Worm (Caenorhabditis elegans) whole organism, L1 larva: Measurements from ENCODE around the gene sgk-1.

Experiments used
- C04F5.9 ChIP-seq: sonication (generic microtip); optimal IDR thresholded peaks from 2 replicates; lab custom pipeline; 2016; ENCODE audit warnings: missing genetic modification characterization, missing compliant biosample characterization
- F16B12.6 ChIP-seq: fragments of 150-350 bp; optimal IDR thresholded peaks from 2 replicates; lab custom pipeline; 2014; ENCODE audit warnings: missing biosample characterization, missing genetic modification characterization
- ama-1 ChIP-seq: fragments of 150-350 bp; optimal IDR thresholded peaks from 2 replicates; lab custom pipeline; 2014
- ceh-8 ChIP-seq: fragments of 200-800 bp; sonication (Bioruptor generic); optimal IDR thresholded peaks from 2 replicates; lab custom pipeline; 2018; ENCODE audit warnings: mild to moderate bottlenecking, missing genetic modification characterization, moderate library complexity, missing compliant biosample characterization
- ceh-82 ChIP-seq, 3 experiments: fragments of 150-350 bp in 1 of 3; sonication (generic microtip) in 2 of 3; optimal IDR thresholded peaks; 2 replicates each; lab custom pipeline; 2014 to 2017; ENCODE audit warnings: missing biosample characterization in 3 of 3, missing genetic modification characterization in 3 of 3
- ceh-90 ChIP-seq: sonication (generic microtip); optimal IDR thresholded peaks from 2 replicates; lab custom pipeline; 2016; ENCODE audit warnings: missing genetic modification characterization, missing compliant biosample characterization
- dpl-1 ChIP-seq, 3 experiments: fragments of 150-350 bp in 2 of 3; sonication (generic microtip) in 1 of 3; optimal IDR thresholded peaks; 2 replicates each; lab custom pipeline; 2014 to 2017; ENCODE audit warnings: missing biosample characterization in 3 of 3, missing genetic modification characterization in 3 of 3, missing genetic modification reagents in 3 of 3
- dsc-1 ChIP-seq: sonication (generic microtip); optimal IDR thresholded peaks from 2 replicates; lab custom pipeline; 2016; ENCODE audit warnings: mild to moderate bottlenecking, missing genetic modification characterization, missing compliant biosample characterization
- efl-1 ChIP-seq, 4 experiments: fragments of 150-350 bp; optimal IDR thresholded peaks in 3 of 4; peaks in 1 of 4; 1 replicate in 1 of 4; 2 replicates in 3 of 4; lab custom pipeline; 2014; ENCODE audit warnings: missing biosample characterization in 2 of 4, missing genetic modification characterization in 2 of 4, missing genetic modification reagents in 2 of 4
- efl-3 ChIP-seq: fragments of 200-800 bp; sonication (Bioruptor generic); optimal IDR thresholded peaks from 2 replicates; lab custom pipeline; 2018; ENCODE audit warnings: mild to moderate bottlenecking, missing genetic modification characterization, missing compliant biosample characterization
- egl-13 ChIP-seq: sonication (generic microtip); optimal IDR thresholded peaks from 2 replicates; lab custom pipeline; 2016; ENCODE audit warnings: missing genotype, missing genetic modification reagents, missing genetic modification characterization, missing compliant biosample characterization
- elt-2 ChIP-seq: sonication (generic microtip); optimal IDR thresholded peaks from 2 replicates; lab custom pipeline; 2016; ENCODE audit warnings: missing genetic modification characterization, mild to moderate bottlenecking, inconsistent platforms, missing compliant biosample characterization, missing genetic modification reagents
- elt-3 ChIP-seq, 6 experiments: fragments of 150-350 bp in 1 of 6; sonication (generic microtip); optimal IDR thresholded peaks; 2 replicates each; lab custom pipeline; 2017 to 2018; ENCODE audit warnings: missing biosample characterization in 6 of 6, missing genetic modification characterization in 6 of 6, inconsistent platforms in 1 of 6
- fkh-10 ChIP-seq: sonication (generic microtip); optimal IDR thresholded peaks from 2 replicates; lab custom pipeline; 2017; ENCODE audit warnings: missing biosample characterization, missing genetic modification reagents, missing genetic modification characterization
- fkh-4 ChIP-seq: sonication (generic microtip); optimal IDR thresholded peaks from 2 replicates; lab custom pipeline; 2016; ENCODE audit warnings: missing compliant biosample characterization, missing genetic modification characterization, borderline replicate concordance
- fos-1 ChIP-seq: fragments of 150-350 bp; optimal IDR thresholded peaks from 2 replicates; lab custom pipeline; 2014; ENCODE audit warnings: missing biosample characterization, missing genetic modification characterization
- grh-1 ChIP-seq: fragments of 200-800 bp; sonication (Bioruptor generic); IDR thresholded peaks from 2 replicates; pipeline ENCODE4 v1.3.6; 2022; ENCODE audit warnings: missing genetic modification reagents, missing genetic modification characterization, missing compliant biosample characterization
- hlh-17 ChIP-seq: fragments of 200-800 bp; sonication (Bioruptor generic); optimal IDR thresholded peaks from 2 replicates; lab custom pipeline; 2018; ENCODE audit warnings: missing genetic modification characterization, mild to moderate bottlenecking, missing compliant biosample characterization, moderate library complexity, borderline replicate concordance
- hlh-4 ChIP-seq: sonication (generic microtip); optimal IDR thresholded peaks from 2 replicates; lab custom pipeline; 2016; ENCODE audit warnings: mild to moderate bottlenecking, missing genetic modification characterization, missing compliant biosample characterization
- hpl-2 ChIP-seq: fragments of 150-350 bp; optimal IDR thresholded peaks from 2 replicates; lab custom pipeline; 2014; ENCODE audit warnings: missing biosample characterization, missing genetic modification reagents, missing genetic modification characterization
- irx-1 ChIP-seq: sonication (generic microtip); optimal IDR thresholded peaks from 2 replicates; lab custom pipeline; 2016; ENCODE audit warnings: missing genetic modification characterization, missing compliant biosample characterization
- jun-1 ChIP-seq: fragments of 150-350 bp; optimal IDR thresholded peaks from 2 replicates; lab custom pipeline; 2014; ENCODE audit warnings: missing biosample characterization, missing genetic modification reagents, missing genetic modification characterization
- lin-14 ChIP-seq: fragments of 200-800 bp; sonication (Bioruptor generic); optimal IDR thresholded peaks from 2 replicates; lab custom pipeline; 2018; ENCODE audit warnings: mild to moderate bottlenecking, missing genetic modification characterization, moderate library complexity, missing compliant biosample characterization
- lin-15B ChIP-seq: fragments of 150-350 bp; sonication (generic microtip); optimal IDR thresholded peaks from 3 replicates; lab custom pipeline; 2014; ENCODE audit warnings: missing biosample characterization, missing genetic modification characterization
- lin-39 ChIP-seq: fragments of 150-350 bp; optimal IDR thresholded peaks from 2 replicates; lab custom pipeline; 2014; ENCODE audit warnings: missing biosample characterization, missing genetic modification reagents, missing genetic modification characterization
- lir-3 ChIP-seq: sonication (generic microtip); optimal IDR thresholded peaks from 2 replicates; lab custom pipeline; 2016; ENCODE audit warnings: mild to moderate bottlenecking, missing genetic modification characterization, moderate library complexity, missing compliant biosample characterization; ENCODE audit not compliant: poor library complexity
- lsy-2 ChIP-seq, 2 experiments: fragments of 150-350 bp; optimal IDR thresholded peaks; 2 replicates each; lab custom pipeline; 2014; ENCODE audit warnings: missing biosample characterization in 2 of 2, missing genetic modification characterization in 2 of 2
- mdl-1 ChIP-seq, 2 experiments: fragments of 150-350 bp; optimal IDR thresholded peaks; 2 replicates each; lab custom pipeline; 2014 to 2017; ENCODE audit warnings: missing biosample characterization in 2 of 2, missing genetic modification characterization in 2 of 2, inconsistent platforms in 1 of 2
- mef-2 ChIP-seq: fragments of 150-350 bp; optimal IDR thresholded peaks from 2 replicates; lab custom pipeline; 2014; ENCODE audit warnings: missing biosample characterization, missing genetic modification characterization
- mep-1 ChIP-seq: fragments of 150-350 bp; optimal IDR thresholded peaks from 2 replicates; lab custom pipeline; 2014; ENCODE audit warnings: missing biosample characterization, missing genetic modification characterization
- nhr-11 ChIP-seq: fragments of 150-350 bp; optimal IDR thresholded peaks from 2 replicates; lab custom pipeline; 2014; ENCODE audit warnings: missing biosample characterization, missing genetic modification characterization
- nhr-19 ChIP-seq: fragments of 200-800 bp; sonication (Bioruptor generic); conservative IDR thresholded peaks from 2 replicates; pipeline ENCODE4 v1.3.6; 2022; ENCODE audit warnings: missing genetic modification characterization, missing compliant biosample characterization
- nhr-237 ChIP-seq: fragments of 150-350 bp; optimal IDR thresholded peaks from 2 replicates; lab custom pipeline; 2014; ENCODE audit warnings: missing biosample characterization, missing genetic modification characterization
- nhr-28 ChIP-seq: fragments of 150-350 bp; optimal IDR thresholded peaks from 2 replicates; lab custom pipeline; 2014; ENCODE audit warnings: missing biosample characterization, missing genetic modification characterization
- nhr-47 ChIP-seq: sonication (generic microtip); optimal IDR thresholded peaks from 2 replicates; lab custom pipeline; 2016; ENCODE audit warnings: mild to moderate bottlenecking, missing genetic modification characterization, moderate library complexity, missing compliant biosample characterization
- nhr-71 ChIP-seq: sonication (generic microtip); optimal IDR thresholded peaks from 2 replicates; lab custom pipeline; 2016; ENCODE audit warnings: mild to moderate bottlenecking, missing genetic modification characterization, moderate library complexity, missing compliant biosample characterization
- nhr-77 ChIP-seq: fragments of 150-350 bp; optimal IDR thresholded peaks from 2 replicates; lab custom pipeline; 2014; ENCODE audit warnings: missing biosample characterization, missing genetic modification characterization
- nhr-84 ChIP-seq: sonication (generic microtip); optimal IDR thresholded peaks from 2 replicates; lab custom pipeline; 2017; ENCODE audit warnings: missing biosample characterization, missing genetic modification characterization
- nhr-90 ChIP-seq: sonication (generic microtip); optimal IDR thresholded peaks from 2 replicates; lab custom pipeline; 2016; ENCODE audit warnings: mild to moderate bottlenecking, missing genetic modification characterization, missing compliant biosample characterization; ENCODE audit not compliant: poor library complexity
- pax-3 ChIP-seq: fragments of 200-800 bp; sonication (Bioruptor generic); optimal IDR thresholded peaks from 2 replicates; lab custom pipeline; 2018; ENCODE audit warnings: mild to moderate bottlenecking, missing genetic modification characterization, moderate library complexity, missing compliant biosample characterization
- skn-1 ChIP-seq: fragments of 150-350 bp; optimal IDR thresholded peaks from 2 replicates; lab custom pipeline; 2014; ENCODE audit warnings: missing biosample characterization, missing genetic modification characterization
- snu-23 ChIP-seq: sonication (generic microtip); optimal IDR thresholded peaks from 2 replicates; lab custom pipeline; 2016; ENCODE audit warnings: missing genetic modification characterization, missing compliant biosample characterization
- sox-4 ChIP-seq: sonication (generic microtip); optimal IDR thresholded peaks from 2 replicates; lab custom pipeline; 2016; ENCODE audit warnings: missing genetic modification characterization, missing compliant biosample characterization
- sptf-1 ChIP-seq: fragments of 150-350 bp; optimal IDR thresholded peaks from 2 replicates; lab custom pipeline; 2014; ENCODE audit warnings: missing biosample characterization, missing genetic modification characterization
- sup-37 ChIP-seq: fragments of 200-800 bp; sonication (Bioruptor generic); optimal IDR thresholded peaks from 2 replicates; lab custom pipeline; 2018; ENCODE audit warnings: mild to moderate bottlenecking, missing genetic modification characterization, missing compliant biosample characterization
- swsn-7 ChIP-seq: sonication (generic microtip); optimal IDR thresholded peaks from 2 replicates; lab custom pipeline; 2016; ENCODE audit warnings: missing genetic modification characterization, missing compliant biosample characterization
- unc-130 ChIP-seq: fragments of 150-350 bp; optimal IDR thresholded peaks from 2 replicates; lab custom pipeline; 2017; ENCODE audit warnings: missing biosample characterization, missing genetic modification characterization, inconsistent platforms
- unc-62 ChIP-seq: fragments of 150-350 bp; optimal IDR thresholded peaks from 2 replicates; lab custom pipeline; 2014; ENCODE audit warnings: missing biosample characterization, missing genetic modification reagents, missing genetic modification characterization
- unc-98 ChIP-seq: fragments of 200-800 bp; sonication (Bioruptor generic); IDR thresholded peaks from 2 replicates; pipeline ENCODE4 v1.3.6; 2022; ENCODE audit warnings: missing genetic modification characterization, missing compliant biosample characterization
- ztf-11 ChIP-seq, 2 experiments: sonication (generic microtip); optimal IDR thresholded peaks; 2 replicates each; lab custom pipeline; 2016 to 2017; ENCODE audit warnings: missing genetic modification characterization in 2 of 2, missing biosample characterization in 1 of 2, missing compliant biosample characterization in 1 of 2
- ztf-4 ChIP-seq: fragments of 150-350 bp; optimal IDR thresholded peaks from 2 replicates; lab custom pipeline; 2014; ENCODE audit warnings: missing biosample characterization, missing genetic modification characterization

The sgk-1 gene

ce11 chrX:16205880-16206279 is 56.0 kb downstream of the sgk-1 start (continued):
- TF ChIP-seq fkh-4 (tag; lab: Kevin White, UChicago) (peak; percentile 3), sox-4 (tag; lab: Kevin White, UChicago) (peak; percentile 82), fos-1 (tag; lab: Kevin White, UChicago) (peak; percentile 45), ama-1 (lab: Kevin White, UChicago) (no peak), hlh-4 (no peak), jun-1 (tag; lab: Kevin White, UChicago) (peak; percentile 76), snu-23 (GFP tag; lab: Kevin White, UChicago) (peak; percentile 90), elt-2 (tag; lab: Kevin White, UChicago) (peak; percentile 63), efl-1 (optimal IDR thresholded peaks at IDR 0.05; lab: Kevin White, UChicago) (peak; percentile 39 to 48), efl-1 (GFP tag; optimal IDR thresholded peaks at IDR 0.05 in 1 of 2; lab: Kevin White, UChicago) (peak in 1 of 2 experiments; percentile 2), nhr-84 (tag; lab: Kevin White, UChicago) (no peak), lin-39 (tag; lab: Kevin White, UChicago) (peak; percentile 79), ztf-4 (tag; lab: Kevin White, UChicago) (no peak), skn-1 (tag; lab: Kevin White, UChicago) (peak; percentile 71), nhr-71 (tag; lab: Kevin White, UChicago) (peak; percentile 81), mef-2 (no peak), grh-1 (no peak), dpl-1 (GFP tag; optimal IDR thresholded peaks at IDR 0.05; lab: Kevin White, UChicago) (peak in 2 of 3 experiments; percentile 1 to 37), sup-37 (GFP tag; lab: Kevin White, UChicago) (peak; percentile 62), unc-62 (GFP tag; lab: Kevin White, UChicago) (no peak), swsn-7 (tag; lab: Kevin White, UChicago) (peak; percentile 70), egl-13 (tag; lab: Kevin White, UChicago) (peak; percentile 64), nhr-47 (tag; lab: Kevin White, UChicago) (peak; percentile 94), F16B12.6 (tag; lab: Kevin White, UChicago) (no peak), lin-15B (tag; lab: Kevin White, UChicago) (no peak), hlh-17 (GFP tag; lab: Kevin White, UChicago) (no peak), unc-98 (GFP tag; lab: Robert Waterston, UW) (no peak), fkh-10 (GFP tag; lab: Kevin White, UChicago) (peak; percentile 90), ceh-90 (tag; lab: Kevin White, UChicago) (peak; percentile 14), lin-14 (GFP tag; lab: Kevin White, UChicago) (peak; percentile 80), lsy-2 (tag; optimal IDR thresholded peaks at IDR 0.05; lab: Kevin White, UChicago) (peak; percentile 55 to 80), elt-3 (tag; optimal IDR thresholded peaks at IDR 0.05; lab: Kevin White, UChicago) (peak in 1 of 6 experiments; percentile 35), efl-3 (peak; percentile 37), mep-1 (tag; lab: Kevin White, UChicago) (peak; percentile 58), dsc-1 (tag; lab: Kevin White, UChicago) (peak; percentile 94), sptf-1 (tag; lab: Kevin White, UChicago) (no peak), hpl-2 (GFP tag; lab: Kevin White, UChicago) (peak; percentile 80), nhr-77 (tag; lab: Kevin White, UChicago) (peak; percentile 65), C04F5.9 (tag; lab: Kevin White, UChicago) (peak; percentile 30), nhr-19 (GFP tag; lab: Robert Waterston, UW) (peak; percentile 63), ztf-11 (tag; optimal IDR thresholded peaks at IDR 0.05; lab: Kevin White, UChicago) (peak in 1 of 2 experiments; percentile 25), nhr-28 (tag; lab: Kevin White, UChicago) (no peak), irx-1 (tag; lab: Kevin White, UChicago) (peak; percentile 83), nhr-90 (tag; lab: Kevin White, UChicago) (peak; percentile 80), ceh-82 (tag; optimal IDR thresholded peaks at IDR 0.05; lab: Kevin White, UChicago) (peak; percentile 60 to 83 (median 76)), mdl-1 (tag; optimal IDR thresholded peaks at IDR 0.05; lab: Kevin White, UChicago) (peak in 1 of 2 experiments; percentile 36), ceh-8 (GFP tag; lab: Kevin White, UChicago) (peak; percentile 41), nhr-11 (tag; lab: Kevin White, UChicago) (peak; percentile 56), nhr-237 (peak; percentile 68), unc-130 (no peak), pax-3 (tag; lab: Kevin White, UChicago) (peak; percentile 46), lir-3 (tag; lab: Kevin White, UChicago) (no peak)
- TF ChIP-seq, all 84 proteins: peak for 55
